Fruit fly (Drosophila melanogaster) whole organism, embryonic: Measurements from ENCODE around the gene Aatf.
A peak's percentile ranks its signal among the peaks of the same experiment; 100 is the strongest.

Experiments
- Bgb ChIP-seq: fragments of 200-800 bp; sonication (Bioruptor generic); IDR thresholded peaks from 2 replicates; pipeline ENCODE4 v1.3.6; 2022; ENCODE audit warnings: missing biosample characterization, missing genetic modification characterization; ENCODE audit not compliant: partially characterized antibody
- CG10274 ChIP-seq: fragments of 200-800 bp; sonication (Bioruptor generic); optimal IDR thresholded peaks from 3 replicates; lab custom pipeline; 2017; ENCODE audit warnings: missing biosample characterization, mild to moderate bottlenecking, missing genetic modification characterization
- CG10366 ChIP-seq: fragments of 200-800 bp; sonication (Bioruptor generic); IDR thresholded peaks from 2 replicates; pipeline ENCODE4 v1.3.6; 2022; ENCODE audit warnings: missing biosample characterization, missing genetic modification characterization
- CG10543 ChIP-seq: fragments of 200-800 bp; sonication (Bioruptor generic); optimal IDR thresholded peaks from 3 replicates; lab custom pipeline; 2017; ENCODE audit warnings: missing biosample characterization, mild to moderate bottlenecking, missing genetic modification characterization, moderate library complexity
- CG11696 ChIP-seq: fragments of 200-800 bp; sonication (Bioruptor generic); IDR thresholded peaks from 2 replicates; pipeline ENCODE4 v1.3.6; 2022; ENCODE audit warnings: missing biosample characterization, missing genetic modification characterization
- CG12219 ChIP-seq: fragments of 200-800 bp; sonication (Bioruptor generic); optimal IDR thresholded peaks from 3 replicates; lab custom pipeline; 2018; ENCODE audit warnings: missing biosample characterization, mild to moderate bottlenecking, missing genetic modification characterization
- CG12659 ChIP-seq: fragments of 200-800 bp; sonication (Bioruptor generic); optimal IDR thresholded peaks from 3 replicates; lab custom pipeline; 2017; ENCODE audit warnings: mild to moderate bottlenecking, missing biosample characterization, missing genetic modification reagents, missing genetic modification characterization
- CG13624 ChIP-seq: fragments of 200-800 bp; sonication (Bioruptor generic); optimal IDR thresholded peaks from 2 replicates; lab custom pipeline; 2016; ENCODE audit warnings: missing biosample characterization, missing genetic modification characterization
- CG14710 ChIP-seq: fragments of 200-800 bp; sonication (Bioruptor generic); optimal IDR thresholded peaks from 3 replicates; lab custom pipeline; 2019; ENCODE audit warnings: missing biosample characterization, mild to moderate bottlenecking, missing genetic modification characterization, moderate library complexity
- CG1602 ChIP-seq: fragments of 200-800 bp; sonication (Bioruptor generic); optimal IDR thresholded peaks from 3 replicates; lab custom pipeline; 2016; ENCODE audit warnings: missing biosample characterization, missing genetic modification characterization
- CG18476 ChIP-seq: fragments of 200-800 bp; sonication (Bioruptor generic); optimal IDR thresholded peaks from 2 replicates; lab custom pipeline; 2016; ENCODE audit warnings: missing biosample characterization, mild to moderate bottlenecking, missing genetic modification characterization
- CG2202 ChIP-seq: fragments of 200-800 bp; sonication (Bioruptor generic); optimal IDR thresholded peaks from 2 replicates; lab custom pipeline; 2018; ENCODE audit warnings: missing biosample characterization, mild to moderate bottlenecking, missing genetic modification characterization
- CG2889 ChIP-seq: fragments of 200-800 bp; sonication (Bioruptor generic); IDR thresholded peaks from 3 replicates; pipeline ENCODE4 v1.3.6; 2022; ENCODE audit warnings: missing biosample characterization, missing genetic modification characterization
- CG30403 ChIP-seq: fragments of 200-800 bp; sonication (Bioruptor generic); optimal IDR thresholded peaks from 3 replicates; lab custom pipeline; 2016; ENCODE audit warnings: missing biosample characterization, missing genetic modification characterization
- CG4404 ChIP-seq: fragments of 200-800 bp; sonication (Bioruptor generic); IDR thresholded peaks from 2 replicates; pipeline ENCODE4 v1.3.6; 2022; ENCODE audit warnings: missing biosample characterization, missing genetic modification characterization
- CG7928 ChIP-seq: fragments of 200-800 bp; sonication (Bioruptor generic); optimal IDR thresholded peaks from 2 replicates; lab custom pipeline; 2017; ENCODE audit warnings: missing biosample characterization, mild to moderate bottlenecking, missing genetic modification characterization
- CG8478 ChIP-seq: fragments of >200 bp; optimal IDR thresholded peaks from 2 replicates; lab custom pipeline; 2018
- Camta ChIP-seq: fragments of 200-800 bp; sonication (Bioruptor generic); optimal IDR thresholded peaks from 2 replicates; lab custom pipeline; 2016; ENCODE audit warnings: missing biosample characterization, missing genetic modification characterization
- Deaf1 ChIP-seq: fragments of 200-800 bp; optimal IDR thresholded peaks from 3 replicates; lab custom pipeline; 2019; ENCODE audit warnings: missing biosample characterization, mild to moderate bottlenecking, missing genetic modification characterization, moderate library complexity
- Doc3 ChIP-seq: fragments of 200-800 bp; sonication (Bioruptor generic); IDR thresholded peaks from 3 replicates; pipeline ENCODE4 v1.3.6; 2022; ENCODE audit warnings: missing biosample characterization, missing genetic modification characterization; ENCODE audit not compliant: partially characterized antibody
- Eip74EF ChIP-seq, 2 experiments: fragments of 200-800 bp in 1 of 2; fragments of >200 bp in 1 of 2; sonication (Bioruptor generic) in 1 of 2; optimal IDR thresholded peaks; 2 replicates each; lab custom pipeline; 2017 to 2019; ENCODE audit warnings: missing biosample characterization in 2 of 2, missing genetic modification characterization in 2 of 2, mild to moderate bottlenecking in 1 of 2, moderate library complexity in 1 of 2
- HLH4C ChIP-seq: fragments of 200-800 bp; sonication (Bioruptor generic); IDR thresholded peaks from 3 replicates; pipeline ENCODE4 v1.3.6; 2022; ENCODE audit warnings: missing biosample characterization, missing genetic modification characterization; ENCODE audit not compliant: partially characterized antibody
- HmgD ChIP-seq: fragments of 200-800 bp; sonication (Bioruptor generic); optimal IDR thresholded peaks from 3 replicates; lab custom pipeline; 2016; ENCODE audit warnings: missing biosample characterization, missing genetic modification characterization
- Hmr ChIP-seq: fragments of 200-800 bp; sonication (Bioruptor generic); optimal IDR thresholded peaks from 3 replicates; lab custom pipeline; 2017; ENCODE audit warnings: mild to moderate bottlenecking, missing biosample characterization, missing genetic modification reagents, missing genetic modification characterization
- Hr78 ChIP-seq, 2 experiments: fragments of 200-800 bp in 1 of 2; fragments of >200 bp in 1 of 2; sonication (Bioruptor generic) in 1 of 2; optimal IDR thresholded peaks; 2 replicates each; lab custom pipeline; 2017 to 2019; ENCODE audit warnings: missing biosample characterization in 2 of 2, missing genetic modification characterization in 2 of 2, mild to moderate bottlenecking in 1 of 2, moderate library complexity in 1 of 2
- Myb ChIP-seq: fragments of 200-800 bp; sonication (Bioruptor generic); optimal IDR thresholded peaks from 2 replicates; lab custom pipeline; 2016; ENCODE audit warnings: missing biosample characterization, missing genetic modification characterization
- Poxn ChIP-seq: fragments of 200-800 bp; sonication (Bioruptor generic); IDR thresholded peaks from 2 replicates; pipeline ENCODE4 v1.3.6; 2022; ENCODE audit warnings: missing biosample characterization, missing genetic modification characterization
- Usf ChIP-seq: fragments of 200-800 bp; sonication (Bioruptor generic); optimal IDR thresholded peaks from 2 replicates; lab custom pipeline; 2017; ENCODE audit warnings: missing genotype, missing biosample characterization, missing genetic modification characterization
- ac ChIP-seq: fragments of 200-800 bp; sonication (Bioruptor generic); optimal IDR thresholded peaks from 3 replicates; lab custom pipeline; 2017; ENCODE audit warnings: missing biosample characterization, mild to moderate bottlenecking, missing genetic modification characterization
- ara ChIP-seq: fragments of 200-800 bp; sonication (Bioruptor generic); IDR thresholded peaks from 2 replicates; pipeline ENCODE4 v1.3.6; 2022; ENCODE audit warnings: missing biosample characterization, missing genetic modification characterization
- ash1 ChIP-seq: fragments of 200-800 bp; sonication (Bioruptor generic); optimal IDR thresholded peaks from 2 replicates; lab custom pipeline; 2018; ENCODE audit warnings: missing biosample characterization, mild to moderate bottlenecking, missing genetic modification characterization
- bbx ChIP-seq: fragments of 200-800 bp; sonication (Bioruptor generic); IDR thresholded peaks from 2 replicates; pipeline ENCODE4 v1.3.6; 2022; ENCODE audit warnings: missing biosample characterization, missing genetic modification characterization; ENCODE audit not compliant: partially characterized antibody
- chif ChIP-seq, 2 experiments: fragments of 200-800 bp; sonication (Bioruptor generic); optimal IDR thresholded peaks; 3 replicates each; lab custom pipeline; 2016; ENCODE audit warnings: missing biosample characterization in 2 of 2, missing genetic modification characterization in 2 of 2
- chinmo ChIP-seq: fragments of 200-800 bp; sonication (Bioruptor generic); IDR thresholded peaks from 4 replicates; pipeline ENCODE4 v1.3.6; 2022; ENCODE audit warnings: missing biosample characterization, missing genetic modification characterization; ENCODE audit not compliant: partially characterized antibody
- dpn ChIP-seq, 2 experiments: fragments of 200-800 bp; sonication (Bioruptor generic); optimal IDR thresholded peaks; 3 replicates each; lab custom pipeline; 2016; ENCODE audit warnings: missing biosample characterization in 2 of 2, missing genetic modification characterization in 2 of 2
- ems ChIP-seq: fragments of 200-800 bp; sonication (Bioruptor generic); optimal IDR thresholded peaks from 3 replicates; lab custom pipeline; 2016; ENCODE audit warnings: missing biosample characterization, missing genetic modification characterization
- gt ChIP-seq: fragments of 200-800 bp; sonication (Bioruptor generic); IDR thresholded peaks from 2 replicates; pipeline ENCODE4 v1.3.6; 2022; ENCODE audit warnings: missing biosample characterization, missing genetic modification characterization
- jumu ChIP-seq: fragments of 200-800 bp; sonication (Bioruptor generic); optimal IDR thresholded peaks from 3 replicates; lab custom pipeline; 2016; ENCODE audit warnings: missing biosample characterization, missing genetic modification characterization
- nerfin-2 ChIP-seq: fragments of 200-800 bp; sonication (Bioruptor generic); IDR thresholded peaks from 2 replicates; pipeline ENCODE4 v1.3.6; 2022; ENCODE audit warnings: missing biosample characterization, missing genetic modification characterization; ENCODE audit not compliant: partially characterized antibody
- org-1 ChIP-seq: fragments of 200-800 bp; sonication (Bioruptor generic); optimal IDR thresholded peaks from 2 replicates; lab custom pipeline; 2017; ENCODE audit warnings: missing biosample characterization, missing genetic modification characterization
- pfk ChIP-seq: fragments of 200-800 bp; sonication (Bioruptor generic); optimal IDR thresholded peaks from 2 replicates; lab custom pipeline; 2018; ENCODE audit warnings: missing biosample characterization, mild to moderate bottlenecking, missing genetic modification characterization, moderate library complexity
- phol ChIP-seq: fragments of 200-800 bp; sonication (Bioruptor generic); optimal IDR thresholded peaks from 3 replicates; lab custom pipeline; 2018; ENCODE audit warnings: missing biosample characterization, mild to moderate bottlenecking, missing genetic modification characterization, moderate library complexity
- prd ChIP-seq, 3 experiments: fragments of >200 bp in 2 of 3; fragments of 200-800 bp in 1 of 3; sonication (Bioruptor generic) in 1 of 3; optimal IDR thresholded peaks in 2 of 3; IDR thresholded peaks in 1 of 3; 2 replicates in 2 of 3; 3 replicates in 1 of 3; pipeline versions ENCODE4 v1.3.6 to Lab custom; 2017 to 2022; ENCODE audit warnings: missing biosample characterization in 1 of 3, missing genetic modification characterization in 1 of 3
- pros ChIP-seq: fragments of 200-800 bp; sonication (Bioruptor generic); optimal IDR thresholded peaks from 3 replicates; lab custom pipeline; 2019; ENCODE audit warnings: missing biosample characterization, mild to moderate bottlenecking, missing genetic modification characterization, moderate library complexity
- ro ChIP-seq: fragments of 200-800 bp; sonication (Bioruptor generic); IDR thresholded peaks from 2 replicates; pipeline ENCODE4 v1.3.6; 2022; ENCODE audit warnings: missing biosample characterization, missing genetic modification characterization
- tll ChIP-seq, 2 experiments: fragments of 200-800 bp in 1 of 2; fragments of >200 bp in 1 of 2; sonication (Bioruptor generic) in 1 of 2; optimal IDR thresholded peaks; 2 replicates each; lab custom pipeline; 2017 to 2019; ENCODE audit warnings: missing biosample characterization in 2 of 2, missing genetic modification characterization in 2 of 2, mild to moderate bottlenecking in 1 of 2, moderate library complexity in 1 of 2
- trh ChIP-seq: fragments of 200-800 bp; sonication (Bioruptor generic); optimal IDR thresholded peaks from 2 replicates; lab custom pipeline; 2016; ENCODE audit warnings: missing biosample characterization, missing genetic modification characterization
- ttk ChIP-seq: fragments of 200-800 bp; sonication (Bioruptor generic); IDR thresholded peaks from 2 replicates; pipeline ENCODE4 v2.1.2; 2022; ENCODE audit warnings: missing biosample characterization, missing genetic modification characterization
- tup ChIP-seq: fragments of 200-800 bp; sonication (Bioruptor generic); optimal IDR thresholded peaks from 2 replicates; lab custom pipeline; 2016; ENCODE audit warnings: missing biosample characterization, mild to moderate bottlenecking, missing genetic modification characterization, moderate library complexity
- twi ChIP-seq: fragments of 200-800 bp; optimal IDR thresholded peaks from 2 replicates; lab custom pipeline; 2019; ENCODE audit warnings: missing biosample characterization, mild to moderate bottlenecking, missing genetic modification characterization, moderate library complexity

Gene Aatf

dm6 chr2L:6700742-6701141, 16.7 kb upstream of the Aatf start (continued):
- TF ChIP-seq Doc3 (GFP tag; lab: Robert Waterston, UW) (no peak), CG4404 (GFP tag; lab: Robert Waterston, UW) (no peak), HLH4C (GFP tag; lab: Robert Waterston, UW) (no peak), prd (optimal IDR thresholded peaks at IDR 0.05; lab: Kevin White, UChicago) (no peak), prd (GFP tag; IDR thresholded peaks at IDR 0.05; lab: Robert Waterston, UW) (peak; percentile 50; the same call in 2 of the 3 replicates), CG11696 (GFP tag; lab: Robert Waterston, UW) (no peak), CG18476 (GFP tag; lab: Kevin White, UChicago) (no peak), ttk (GFP tag; lab: Robert Waterston, UW) (no peak), CG12659 (GFP tag; lab: Kevin White, UChicago) (peak; percentile 10), CG13624 (no peak), CG1602 (GFP tag; lab: Kevin White, UChicago) (peak; percentile 55), ac (GFP tag; lab: Kevin White, UChicago) (peak; percentile 93), HmgD (GFP tag; lab: Kevin White, UChicago) (no peak), twi (tag; lab: Kevin White, UChicago) (peak; percentile 43), CG10366 (no peak), CG2202 (tag; lab: Kevin White, UChicago) (peak; percentile 80), phol (no peak), Deaf1 (no peak), dpn (GFP tag; optimal IDR thresholded peaks at IDR 0.05; lab: Kevin White, UChicago) (peak in 1 of 2 experiments; percentile 11), CG30403 (GFP tag; lab: Kevin White, UChicago) (no peak), ara (peak; percentile 15; the same call in 1 of the 2 replicates), CG10543 (GFP tag; lab: Kevin White, UChicago) (no peak), Eip74EF (GFP tag; optimal IDR thresholded peaks at IDR 0.05; lab: Kevin White, UChicago) (no peak), chif (GFP tag; optimal IDR thresholded peaks at IDR 0.05; lab: Kevin White, UChicago) (peak; percentile 36), jumu (GFP tag; lab: Kevin White, UChicago) (no peak), chinmo (GFP tag; lab: Robert Waterston, UW) (no peak), ash1 (GFP tag; lab: Kevin White, UChicago) (no peak), pros (no peak), CG8478 (lab: Kevin White, UChicago) (no peak), nerfin-2 (GFP tag; lab: Robert Waterston, UW) (no peak), Camta (GFP tag; lab: Kevin White, UChicago) (peak; percentile 30), Usf (GFP tag; lab: Kevin White, UChicago) (no peak), pfk (GFP tag; lab: Kevin White, UChicago) (no peak), ems (GFP tag; lab: Kevin White, UChicago) (no peak), tup (GFP tag; lab: Kevin White, UChicago) (no peak), Bgb (GFP tag; lab: Robert Waterston, UW) (no peak), ro (no peak), tll (GFP tag; optimal IDR thresholded peaks at IDR 0.05; lab: Kevin White, UChicago) (peak in 1 of 2 experiments; percentile 99), CG12219 (GFP tag; lab: Kevin White, UChicago) (peak; percentile 27), trh (GFP tag; lab: Kevin White, UChicago) (no peak), Hr78 (GFP tag; optimal IDR thresholded peaks at IDR 0.05; lab: Kevin White, UChicago) (no peak), CG2889 (GFP tag; lab: Robert Waterston, UW) (no peak), gt (GFP tag; lab: Robert Waterston, UW) (no peak), bbx (GFP tag; lab: Robert Waterston, UW) (no peak), CG14710 (tag; lab: Kevin White, UChicago) (peak; percentile 57), Myb (GFP tag; lab: Kevin White, UChicago) (no peak), CG10274 (GFP tag; lab: Kevin White, UChicago) (no peak), Poxn (GFP tag; lab: Robert Waterston, UW) (no peak), org-1 (GFP tag; lab: Kevin White, UChicago) (peak; percentile 73), CG7928 (GFP tag; lab: Kevin White, UChicago) (no peak), Hmr (GFP tag; lab: Kevin White, UChicago) (peak; percentile 37)
